Fruit fly (Drosophila melanogaster): ENCODE measurements around the gene Ilp4.

DNA sequence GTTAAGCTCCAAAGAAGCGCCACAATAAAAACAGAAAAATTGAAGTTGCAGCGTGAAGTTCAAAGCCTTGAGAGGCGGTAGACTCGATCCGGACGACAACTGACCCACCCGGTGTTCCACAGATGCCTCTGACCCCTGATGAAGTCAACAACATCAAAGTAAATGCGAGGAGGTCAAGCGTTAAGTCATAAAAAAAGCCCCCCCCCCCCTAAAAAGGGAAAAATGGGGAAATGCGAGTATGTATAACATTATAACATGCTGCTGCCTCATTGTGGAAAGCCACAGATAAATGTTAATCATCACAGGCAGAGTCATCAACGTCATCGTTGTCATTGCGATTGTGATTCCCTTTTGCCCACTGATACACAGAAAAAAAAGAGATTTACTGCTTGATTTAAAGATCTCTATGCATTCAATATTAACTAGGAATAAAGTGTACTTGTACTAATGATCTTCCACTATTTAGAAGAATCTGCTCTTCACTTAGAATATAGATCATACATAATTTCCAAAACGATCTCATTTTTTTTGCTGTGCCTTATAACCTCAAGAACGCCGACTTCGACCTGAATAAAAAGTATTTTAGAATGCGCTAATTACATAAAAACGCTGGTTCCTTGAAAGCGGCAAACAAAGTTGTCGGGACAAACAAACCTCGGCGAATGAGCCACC lies 47.1 kb upstream of the Ilp4 start:
- TF ChIP-seq CG33017 (tag; optimal IDR thresholded peaks at IDR 0.05) (no peak), CG5204 (GFP tag; optimal IDR thresholded peaks at IDR 0.05) (no peak), cnc (optimal IDR thresholded peaks at IDR 0.05) (no peak), Crg-1 (GFP tag; optimal IDR thresholded peaks at IDR 0.05) (no peak)
